Worm (Caenorhabditis elegans) whole organism, mixed stage, embryonic: ENCODE measurements around the gene clc-33.

Source experiments
- M03D4.4 ChIP-seq: sonication (generic microtip); optimal IDR thresholded peaks from 2 replicates; lab custom pipeline; 2017; ENCODE audit warnings: mild to moderate bottlenecking, missing genetic modification characterization, missing compliant biosample characterization
- bed-3 ChIP-seq: fragments of 200-800 bp; sonication (Bioruptor generic); optimal IDR thresholded peaks from 3 replicates; lab custom pipeline; 2018; ENCODE audit warnings: mild to moderate bottlenecking, missing genetic modification characterization, moderate library complexity, missing compliant biosample characterization
- blmp-1 ChIP-seq: fragments of 150-350 bp; optimal IDR thresholded peaks from 2 replicates; lab custom pipeline; 2014; ENCODE audit warnings: missing biosample characterization, missing genetic modification characterization
- ceh-39 ChIP-seq: fragments of 150-350 bp; optimal IDR thresholded peaks from 2 replicates; lab custom pipeline; 2014; ENCODE audit warnings: missing biosample characterization, missing genetic modification characterization
- ceh-43 ChIP-seq: fragments of 200-800 bp; sonication (Bioruptor generic); optimal IDR thresholded peaks from 2 replicates; lab custom pipeline; 2018; ENCODE audit warnings: mild to moderate bottlenecking, missing genetic modification characterization, moderate library complexity, missing compliant biosample characterization
- ceh-83 ChIP-seq: fragments of 200-800 bp; sonication (Bioruptor generic); optimal IDR thresholded peaks from 2 replicates; lab custom pipeline; 2018; ENCODE audit warnings: mild to moderate bottlenecking, missing genetic modification characterization, missing compliant biosample characterization
- ces-1 ChIP-seq: fragments of 150-350 bp; optimal IDR thresholded peaks from 2 replicates; lab custom pipeline; 2014; ENCODE audit warnings: missing biosample characterization, missing genetic modification reagents, missing genetic modification characterization
- drap-1 ChIP-seq: fragments of 200-800 bp; sonication (Bioruptor generic); optimal IDR thresholded peaks from 3 replicates; lab custom pipeline; 2018; ENCODE audit warnings: mild to moderate bottlenecking, missing genetic modification characterization, missing compliant biosample characterization
- elt-1 ChIP-seq: sonication (generic microtip); optimal IDR thresholded peaks from 2 replicates; lab custom pipeline; 2017; ENCODE audit warnings: missing genetic modification characterization, mild to moderate bottlenecking, missing compliant biosample characterization, antibody characterized with exemption, moderate library complexity, borderline replicate concordance; ENCODE audit not compliant: insufficient read depth
- elt-3 ChIP-seq: fragments of 150-350 bp; optimal IDR thresholded peaks from 2 replicates; lab custom pipeline; 2014; ENCODE audit warnings: missing biosample characterization, missing genetic modification characterization
- flh-1 ChIP-seq: fragments of 200-800 bp; sonication (Bioruptor generic); optimal IDR thresholded peaks from 2 replicates; lab custom pipeline; 2018; ENCODE audit warnings: mild to moderate bottlenecking, missing genetic modification characterization, moderate library complexity, missing compliant biosample characterization
- hlh-1 ChIP-seq: fragments of 150-350 bp; optimal IDR thresholded peaks from 2 replicates; lab custom pipeline; 2014; ENCODE audit warnings: missing biosample characterization, missing genetic modification reagents, missing genetic modification characterization
- lin-13 ChIP-seq: fragments of 150-350 bp; optimal IDR thresholded peaks from 2 replicates; lab custom pipeline; 2014; ENCODE audit warnings: missing biosample characterization, missing genetic modification characterization
- lsy-2 ChIP-seq: fragments of 150-350 bp; optimal IDR thresholded peaks from 2 replicates; lab custom pipeline; 2014; ENCODE audit warnings: missing biosample characterization, missing genetic modification characterization
- mab-5 ChIP-seq: fragments of 150-350 bp; optimal IDR thresholded peaks from 2 replicates; lab custom pipeline; 2014; ENCODE audit warnings: missing biosample characterization, missing genetic modification characterization
- mls-2 ChIP-seq: sonication (generic microtip); optimal IDR thresholded peaks from 2 replicates; lab custom pipeline; 2016; ENCODE audit warnings: mild to moderate bottlenecking, missing genetic modification characterization, moderate library complexity, missing compliant biosample characterization
- nhr-12 ChIP-seq: fragments of 150-350 bp; optimal IDR thresholded peaks from 2 replicates; lab custom pipeline; 2014; ENCODE audit warnings: missing biosample characterization, missing genetic modification characterization
- nhr-2 ChIP-seq: fragments of 150-350 bp; optimal IDR thresholded peaks from 2 replicates; lab custom pipeline; 2014; ENCODE audit warnings: missing biosample characterization, missing genetic modification characterization
- nhr-237 ChIP-seq: fragments of 150-350 bp; optimal IDR thresholded peaks from 2 replicates; lab custom pipeline; 2014; ENCODE audit warnings: missing biosample characterization, missing genetic modification characterization
- nhr-28 ChIP-seq: fragments of 150-350 bp; optimal IDR thresholded peaks from 2 replicates; lab custom pipeline; 2014; ENCODE audit warnings: missing biosample characterization, missing genetic modification characterization
- nhr-76 ChIP-seq: sonication (generic microtip); optimal IDR thresholded peaks from 2 replicates; lab custom pipeline; 2017; ENCODE audit warnings: missing biosample characterization, missing genetic modification characterization
- pha-4 ChIP-seq: fragments of 150-350 bp; optimal IDR thresholded peaks from 2 replicates; lab custom pipeline; 2018; ENCODE audit warnings: missing biosample characterization, missing genetic modification reagents, missing genetic modification characterization
- sem-2 ChIP-seq: fragments of 200-800 bp; sonication (Bioruptor generic); optimal IDR thresholded peaks from 2 replicates; lab custom pipeline; 2018; ENCODE audit warnings: mild to moderate bottlenecking, missing genetic modification characterization, missing compliant biosample characterization
- snpc-4 ChIP-seq: fragments of 150-350 bp; optimal IDR thresholded peaks from 2 replicates; lab custom pipeline; 2014; ENCODE audit warnings: missing biosample characterization, missing genetic modification characterization
- sptf-1 ChIP-seq: sonication (generic microtip); optimal IDR thresholded peaks from 2 replicates; lab custom pipeline; 2017; ENCODE audit warnings: mild to moderate bottlenecking, missing genetic modification characterization, moderate library complexity, missing compliant biosample characterization
- unc-120 ChIP-seq: sonication (generic microtip); optimal IDR thresholded peaks from 2 replicates; lab custom pipeline; 2017; ENCODE audit warnings: missing genetic modification characterization, missing compliant biosample characterization; ENCODE audit not compliant: poor library complexity, severe bottlenecking
- unc-39 ChIP-seq: fragments of 150-350 bp; optimal IDR thresholded peaks from 2 replicates; lab custom pipeline; 2014; ENCODE audit warnings: missing biosample characterization, missing genetic modification characterization
- zip-8 ChIP-seq: fragments of 150-350 bp; optimal IDR thresholded peaks from 2 replicates; lab custom pipeline; 2014; ENCODE audit warnings: missing biosample characterization, missing genetic modification characterization
- ztf-11 ChIP-seq: fragments of 150-350 bp; optimal IDR thresholded peaks from 2 replicates; lab custom pipeline; 2014; ENCODE audit warnings: missing biosample characterization, missing genetic modification characterization

The clc-33 gene

ce11 chrII:803009-803408 lies 37.2 kb upstream of the clc-33 start, which contains the start of gene F46F5.13:
TSS of gene F46F5.13 (plus strand) at chrII:803309.
- TF ChIP-seq mab-5 (no peak), elt-1 (no peak), lsy-2 (tag; lab: Kevin White, UChicago) (no peak), nhr-12 (tag; lab: Kevin White, UChicago) (no peak), sem-2 (GFP tag; lab: Kevin White, UChicago) (no peak), ces-1 (no peak), drap-1 (GFP tag; lab: Kevin White, UChicago) (no peak), hlh-1 (tag; lab: Kevin White, UChicago) (no peak), lin-13 (tag; lab: Kevin White, UChicago) (no peak), unc-39 (tag; lab: Kevin White, UChicago) (no peak), blmp-1 (tag; lab: Kevin White, UChicago) (no peak), M03D4.4 (tag; lab: Kevin White, UChicago) (no peak), flh-1 (GFP tag; lab: Kevin White, UChicago) (no peak), ztf-11 (tag; lab: Kevin White, UChicago) (no peak), ceh-83 (GFP tag; lab: Kevin White, UChicago) (no peak)

- TF ChIP-seq blmp-1 (tag; lab: Kevin White, UChicago) (no peak), ceh-43 (GFP tag; lab: Kevin White, UChicago) (no peak), ceh-39 (tag; lab: Kevin White, UChicago) (no peak), mab-5 (no peak), unc-39 (tag; lab: Kevin White, UChicago) (no peak), unc-120 (tag; lab: Kevin White, UChicago) (no peak), nhr-28 (tag; lab: Kevin White, UChicago) (no peak), ceh-83 (GFP tag; lab: Kevin White, UChicago) (no peak), zip-8 (tag; lab: Kevin White, UChicago) (no peak), snpc-4 (tag; lab: Kevin White, UChicago) (no peak)
Measured at ce11 chrII:808457-808856, 31.8 kb upstream of the clc-33 start, which contains the start of gene F46F5.11. TSS of gene F46F5.11 (plus strand) at chrII:808757.

DNA sequence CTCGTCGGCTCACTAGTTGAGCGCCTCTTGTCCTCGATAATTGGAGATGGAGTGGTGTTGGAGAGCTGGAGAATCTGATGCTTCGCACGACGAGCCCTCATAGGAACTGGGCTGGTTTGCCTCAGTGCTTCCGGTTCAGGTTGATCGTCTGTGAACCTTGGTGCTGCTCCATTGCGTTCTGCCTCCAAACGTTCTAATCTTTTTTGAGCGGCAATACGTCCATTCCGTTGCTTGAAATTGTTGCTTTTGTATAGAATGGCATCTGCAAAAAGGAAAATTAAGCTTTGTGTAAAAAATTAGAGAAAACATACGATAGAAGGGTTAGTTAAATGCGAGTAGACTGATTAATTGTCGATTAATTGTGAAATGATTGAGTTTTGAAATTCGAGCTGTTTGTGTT lies 27.3 kb upstream of the clc-33 start, which contains the start of gene F46F5.5:
TSS of gene F46F5.5 (minus strand) at position 101 of the 400 bp plus-strand sequence.
- TF ChIP-seq mls-2 (tag; lab: Kevin White, UChicago), result no peak
- TF ChIP-seq sem-2 (GFP tag; lab: Kevin White, UChicago), result no peak
- TF ChIP-seq unc-120 (tag; lab: Kevin White, UChicago), result no peak
- no peak for TF ChIP-seq nhr-12 (tag; lab: Kevin White, UChicago)
- TF ChIP-seq bed-3 (GFP tag; lab: Kevin White, UChicago), result no peak
- TF ChIP-seq ceh-83 (GFP tag; lab: Kevin White, UChicago), result no peak
- no peak for TF ChIP-seq sptf-1 (tag; lab: Kevin White, UChicago)
- no peak for TF ChIP-seq ceh-39 (tag; lab: Kevin White, UChicago)
- no peak for TF ChIP-seq elt-3 (tag; lab: Kevin White, UChicago)
- TF ChIP-seq ceh-43 (GFP tag; lab: Kevin White, UChicago), result no peak
- TF ChIP-seq mab-5, result no peak
- no peak for TF ChIP-seq nhr-2 (tag; lab: Kevin White, UChicago)
- TF ChIP-seq drap-1 (GFP tag; lab: Kevin White, UChicago), result no peak

- TF ChIP-seq ztf-11 (tag; lab: Kevin White, UChicago) (no peak), hlh-1 (tag; lab: Kevin White, UChicago) (no peak), lin-13 (tag; lab: Kevin White, UChicago) (no peak), unc-39 (tag; lab: Kevin White, UChicago) (no peak), M03D4.4 (tag; lab: Kevin White, UChicago) (no peak), ceh-43 (GFP tag; lab: Kevin White, UChicago) (no peak), nhr-2 (tag; lab: Kevin White, UChicago) (no peak), mls-2 (tag; lab: Kevin White, UChicago) (no peak), pha-4 (tag; lab: Kevin White, UChicago) (no peak), nhr-76 (tag; lab: Kevin White, UChicago) (no peak)
Measured at ce11 chrII:814737-815136, 25.5 kb upstream of the clc-33 start, which contains the start of gene msrp-3. TSS of gene msrp-3 (minus strand) at chrII:814837.

DNA sequence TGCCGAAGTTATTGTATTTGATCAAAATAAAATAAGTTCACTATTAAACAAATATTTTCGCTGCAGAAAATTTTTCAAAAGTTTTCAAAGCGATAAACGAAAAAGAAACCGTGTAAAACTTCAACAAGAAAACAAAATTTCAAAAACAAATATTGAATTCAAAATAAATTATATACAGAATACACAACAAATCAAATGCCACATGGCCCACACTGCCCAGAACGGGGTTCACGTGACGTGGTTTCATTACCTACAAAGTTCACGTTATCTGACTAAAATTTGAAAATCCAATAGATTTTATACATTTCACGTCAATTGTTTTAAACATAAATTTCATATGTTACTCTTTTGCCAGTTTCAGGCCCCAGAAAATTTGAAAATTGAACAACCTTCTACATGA lies 19.7 kb upstream of the clc-33 start, which contains the start of gene F46F5.7:
TSS of gene F46F5.7 (minus strand) at position 101 of the 400 bp plus-strand sequence.
- TF ChIP-seq unc-39 (tag; lab: Kevin White, UChicago), result no peak
- no peak for TF ChIP-seq flh-1 (GFP tag; lab: Kevin White, UChicago)
- TF ChIP-seq lin-13 (tag; lab: Kevin White, UChicago), result no peak
- no peak for TF ChIP-seq ceh-39 (tag; lab: Kevin White, UChicago)
- TF ChIP-seq snpc-4 (tag; lab: Kevin White, UChicago), result no peak
- no peak for TF ChIP-seq nhr-237 (tag; lab: Kevin White, UChicago)
- TF ChIP-seq ztf-11 (tag; lab: Kevin White, UChicago), result no peak
- no peak for TF ChIP-seq nhr-76 (tag; lab: Kevin White, UChicago)
- no peak for TF ChIP-seq ceh-83 (GFP tag; lab: Kevin White, UChicago)
- TF ChIP-seq nhr-28 (tag; lab: Kevin White, UChicago), result no peak
- no peak for TF ChIP-seq hlh-1 (tag; lab: Kevin White, UChicago)
- TF ChIP-seq sem-2 (GFP tag; lab: Kevin White, UChicago), result no peak
